Fruit fly (Drosophila melanogaster): ENCODE data around the gene CG34133.

DNA sequence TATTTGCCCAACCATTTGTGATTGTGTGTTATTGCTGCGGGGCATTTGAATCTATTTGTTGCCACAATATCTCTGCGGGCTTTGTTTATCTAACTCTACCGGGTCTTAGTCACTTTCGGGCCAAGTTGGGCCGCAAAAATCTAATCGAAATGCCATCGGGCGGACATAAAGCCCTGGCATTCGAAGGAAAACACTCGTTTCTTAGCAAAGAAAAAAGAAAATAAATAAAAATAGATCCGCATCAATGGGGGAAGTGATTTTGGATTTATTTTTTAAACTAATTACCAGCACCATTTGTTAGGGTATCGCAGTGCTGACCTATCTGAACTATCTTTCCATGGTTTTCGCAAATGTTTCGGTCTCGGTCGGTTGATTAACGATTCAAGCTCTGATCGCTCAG, 29.4 kb downstream of the CG34133 start:
- TF ChIP-seq CG8478 (optimal IDR thresholded peaks at IDR 0.05) (no peak), CTCF (optimal IDR thresholded peaks at IDR 0.05) (no peak)
